Fruit fly (Drosophila melanogaster) whole organism, embryonic: ENCODE data around the gene Polr1D.

Source experiments
- Antp ChIP-seq: fragments of 200-800 bp; sonication (Bioruptor generic); optimal IDR thresholded peaks from 3 replicates; lab custom pipeline; 2016; ENCODE audit warnings: missing biosample characterization, missing genetic modification characterization
- C15 ChIP-seq: fragments of 200-800 bp; sonication (Bioruptor generic); IDR thresholded peaks from 3 replicates; pipeline ENCODE4 v1.3.6; 2022; ENCODE audit warnings: missing biosample characterization, missing genetic modification characterization
- CG10543 ChIP-seq: fragments of 200-800 bp; sonication (Bioruptor generic); optimal IDR thresholded peaks from 3 replicates; lab custom pipeline; 2017; ENCODE audit warnings: missing biosample characterization, mild to moderate bottlenecking, missing genetic modification characterization, moderate library complexity
- CG14441 ChIP-seq: fragments of 200-800 bp; sonication (Bioruptor generic); IDR thresholded peaks from 2 replicates; pipeline ENCODE4 v1.3.6; 2022; ENCODE audit warnings: missing biosample characterization, missing genetic modification characterization
- CG14965 ChIP-seq: fragments of 200-800 bp; sonication (Bioruptor generic); optimal IDR thresholded peaks from 2 replicates; lab custom pipeline; 2016; ENCODE audit warnings: missing biosample characterization, missing genetic modification characterization, borderline replicate concordance
- CG15011 ChIP-seq: fragments of 200-800 bp; sonication (Bioruptor generic); optimal IDR thresholded peaks from 3 replicates; lab custom pipeline; 2018; ENCODE audit warnings: missing biosample characterization, mild to moderate bottlenecking, missing genetic modification characterization
- CG15601 ChIP-seq: fragments of 200-800 bp; sonication (Bioruptor generic); optimal IDR thresholded peaks from 3 replicates; lab custom pipeline; 2019; ENCODE audit warnings: missing biosample characterization, mild to moderate bottlenecking, missing genetic modification characterization, moderate library complexity
- CG18599 ChIP-seq: fragments of 200-800 bp; sonication (Bioruptor generic); optimal IDR thresholded peaks from 3 replicates; lab custom pipeline; 2017; ENCODE audit warnings: missing biosample characterization, missing genetic modification characterization, mild to moderate bottlenecking, moderate library complexity, missing genetic modification reagents
- CG2116 ChIP-seq: fragments of 200-800 bp; sonication (Bioruptor generic); optimal IDR thresholded peaks from 3 replicates; lab custom pipeline; 2018; ENCODE audit warnings: missing biosample characterization, mild to moderate bottlenecking, missing genetic modification characterization
- CG2202 ChIP-seq: fragments of 200-800 bp; sonication (Bioruptor generic); optimal IDR thresholded peaks from 2 replicates; lab custom pipeline; 2018; ENCODE audit warnings: missing biosample characterization, mild to moderate bottlenecking, missing genetic modification characterization
- CG43689 ChIP-seq: fragments of 200-800 bp; sonication (Bioruptor generic); IDR thresholded peaks from 2 replicates; pipeline ENCODE4 v1.3.6; 2022; ENCODE audit warnings: missing biosample characterization, missing genetic modification characterization
- CG4617 ChIP-seq: fragments of 200-800 bp; sonication (Bioruptor generic); optimal IDR thresholded peaks from 3 replicates; lab custom pipeline; 2016; ENCODE audit warnings: missing biosample characterization, missing genetic modification characterization, borderline replicate concordance
- CG4854 ChIP-seq: fragments of 200-800 bp; sonication (Bioruptor generic); optimal IDR thresholded peaks from 2 replicates; lab custom pipeline; 2016; ENCODE audit warnings: missing biosample characterization, missing genetic modification characterization, inconsistent platforms
- CG6175 ChIP-seq: fragments of 200-800 bp; sonication (Bioruptor generic); IDR thresholded peaks from 3 replicates; pipeline ENCODE4 v1.3.6; 2022; ENCODE audit warnings: missing biosample characterization, missing genetic modification characterization
- CG7987 ChIP-seq: fragments of 200-800 bp; sonication (Bioruptor generic); optimal IDR thresholded peaks from 2 replicates; lab custom pipeline; 2018; ENCODE audit warnings: missing biosample characterization, mild to moderate bottlenecking, missing genetic modification characterization, moderate library complexity
- CG8359 ChIP-seq: fragments of 200-800 bp; sonication (Bioruptor generic); optimal IDR thresholded peaks from 2 replicates; lab custom pipeline; 2017; ENCODE audit warnings: missing biosample characterization, mild to moderate bottlenecking, missing genetic modification characterization, borderline replicate concordance
- CG8924 ChIP-seq: fragments of 200-800 bp; optimal IDR thresholded peaks from 3 replicates; lab custom pipeline; 2019; ENCODE audit warnings: missing biosample characterization, mild to moderate bottlenecking, missing genetic modification characterization, moderate library complexity
- CG8944 ChIP-seq: fragments of 200-800 bp; sonication (Bioruptor generic); optimal IDR thresholded peaks from 3 replicates; lab custom pipeline; 2016; ENCODE audit warnings: missing biosample characterization, missing genetic modification characterization
- Camta ChIP-seq: fragments of 200-800 bp; sonication (Bioruptor generic); optimal IDR thresholded peaks from 2 replicates; lab custom pipeline; 2016; ENCODE audit warnings: missing biosample characterization, missing genetic modification characterization
- D19B ChIP-seq: fragments of 200-800 bp; sonication (Bioruptor generic); optimal IDR thresholded peaks from 2 replicates; lab custom pipeline; 2017; ENCODE audit warnings: missing biosample characterization, mild to moderate bottlenecking, missing genetic modification characterization
- Deaf1 ChIP-seq: fragments of 200-800 bp; optimal IDR thresholded peaks from 3 replicates; lab custom pipeline; 2019; ENCODE audit warnings: missing biosample characterization, mild to moderate bottlenecking, missing genetic modification characterization, moderate library complexity
- Doc2 ChIP-seq: fragments of 200-800 bp; sonication (Bioruptor generic); IDR thresholded peaks from 2 replicates; pipeline ENCODE4 v1.3.6; 2022; ENCODE audit warnings: missing biosample characterization, missing genetic modification characterization
- Fer2 ChIP-seq: fragments of 200-800 bp; sonication (Bioruptor generic); optimal IDR thresholded peaks from 2 replicates; lab custom pipeline; 2018; ENCODE audit warnings: missing biosample characterization, mild to moderate bottlenecking, missing genetic modification characterization, moderate library complexity
- HLH54F ChIP-seq: fragments of 200-800 bp; sonication (Bioruptor generic); optimal IDR thresholded peaks from 3 replicates; lab custom pipeline; 2016; ENCODE audit warnings: missing biosample characterization, missing genetic modification characterization
- HLHmδ ChIP-seq: fragments of 200-800 bp; sonication (Bioruptor generic); optimal IDR thresholded peaks from 2 replicates; lab custom pipeline; 2018; ENCODE audit warnings: missing biosample characterization, mild to moderate bottlenecking, missing genetic modification characterization, moderate library complexity
- HmgD ChIP-seq: fragments of 200-800 bp; sonication (Bioruptor generic); optimal IDR thresholded peaks from 3 replicates; lab custom pipeline; 2016; ENCODE audit warnings: missing biosample characterization, missing genetic modification characterization
- Hmr ChIP-seq: fragments of 200-800 bp; sonication (Bioruptor generic); optimal IDR thresholded peaks from 3 replicates; lab custom pipeline; 2017; ENCODE audit warnings: mild to moderate bottlenecking, missing biosample characterization, missing genetic modification reagents, missing genetic modification characterization
- Hsf ChIP-seq: fragments of 200-800 bp; sonication (Bioruptor generic); optimal IDR thresholded peaks from 3 replicates; lab custom pipeline; 2016; ENCODE audit warnings: missing biosample characterization, missing genetic modification characterization
- Max ChIP-seq: fragments of 200-800 bp; sonication (Bioruptor generic); optimal IDR thresholded peaks from 2 replicates; lab custom pipeline; 2016; ENCODE audit warnings: missing biosample characterization, mild to moderate bottlenecking, missing genetic modification characterization
- Myb ChIP-seq: fragments of 200-800 bp; sonication (Bioruptor generic); optimal IDR thresholded peaks from 2 replicates; lab custom pipeline; 2016; ENCODE audit warnings: missing biosample characterization, missing genetic modification characterization
- PHDP ChIP-seq: fragments of 200-800 bp; sonication (Bioruptor generic); optimal IDR thresholded peaks from 3 replicates; lab custom pipeline; 2018; ENCODE audit warnings: missing biosample characterization, mild to moderate bottlenecking, missing genetic modification characterization, moderate library complexity
- Ravus ChIP-seq: fragments of 200-800 bp; sonication (Bioruptor generic); IDR thresholded peaks from 2 replicates; pipeline ENCODE4 v1.3.6; 2022; ENCODE audit warnings: missing biosample characterization, missing genetic modification characterization
- Rfx ChIP-seq: fragments of 200-800 bp; sonication (Bioruptor generic); IDR thresholded peaks from 2 replicates; pipeline ENCODE4 v1.3.6; 2022; ENCODE audit warnings: missing biosample characterization, missing genetic modification characterization
- Sox100B ChIP-seq: fragments of 200-800 bp; sonication (Bioruptor generic); optimal IDR thresholded peaks from 3 replicates; lab custom pipeline; 2018; ENCODE audit warnings: missing biosample characterization, mild to moderate bottlenecking, missing genetic modification characterization
- Ssrp ChIP-seq: fragments of 200-800 bp; sonication (Bioruptor generic); optimal IDR thresholded peaks from 2 replicates; lab custom pipeline; 2018; ENCODE audit warnings: missing biosample characterization, mild to moderate bottlenecking, missing genetic modification characterization, moderate library complexity
- Vsx1 ChIP-seq: fragments of 200-800 bp; sonication (Bioruptor generic); optimal IDR thresholded peaks from 2 replicates; lab custom pipeline; 2017; ENCODE audit warnings: missing biosample characterization, mild to moderate bottlenecking, missing genetic modification characterization, missing genetic modification reagents
- ap ChIP-seq: fragments of 200-800 bp; sonication (Bioruptor generic); IDR thresholded peaks from 2 replicates; pipeline ENCODE4 v1.3.6; 2022; ENCODE audit warnings: missing biosample characterization, missing genetic modification characterization
- chn ChIP-seq: fragments of 200-800 bp; sonication (Bioruptor generic); optimal IDR thresholded peaks from 2 replicates; lab custom pipeline; 2016; ENCODE audit warnings: missing biosample characterization, missing genetic modification characterization
- esg ChIP-seq: fragments of 200-800 bp; sonication (Bioruptor generic); conservative IDR thresholded peaks from 2 replicates; pipeline ENCODE4 v1.3.6; 2022; ENCODE audit warnings: missing biosample characterization, missing genetic modification characterization
- fd96Cb ChIP-seq: fragments of 200-800 bp; sonication (Bioruptor generic); optimal IDR thresholded peaks from 2 replicates; lab custom pipeline; 2018; ENCODE audit warnings: missing biosample characterization, mild to moderate bottlenecking, missing genetic modification characterization, moderate library complexity
- gce ChIP-seq: fragments of 200-800 bp; sonication (Bioruptor generic); IDR thresholded peaks from 3 replicates; pipeline ENCODE4 v1.3.6; 2022; ENCODE audit warnings: missing biosample characterization, missing genetic modification characterization
- h ChIP-seq: fragments of >200 bp; optimal IDR thresholded peaks from 2 replicates; lab custom pipeline; 2017
- hbn ChIP-seq: fragments of 200-800 bp; sonication (Bioruptor generic); IDR thresholded peaks from 2 replicates; pipeline ENCODE4 v1.3.6; 2022; ENCODE audit warnings: missing biosample characterization, missing genetic modification characterization; ENCODE audit not compliant: partially characterized antibody
- kah ChIP-seq: fragments of 200-800 bp; sonication (Bioruptor generic); optimal IDR thresholded peaks from 2 replicates; lab custom pipeline; 2018; ENCODE audit warnings: missing biosample characterization, mild to moderate bottlenecking, missing genetic modification characterization
- kay ChIP-seq: fragments of 200-800 bp; sonication (Bioruptor generic); optimal IDR thresholded peaks from 2 replicates; lab custom pipeline; 2016; ENCODE audit warnings: missing biosample characterization, missing genetic modification characterization
- lab ChIP-seq: fragments of 200-800 bp; sonication (Bioruptor generic); optimal IDR thresholded peaks from 3 replicates; lab custom pipeline; 2017; ENCODE audit warnings: missing biosample characterization, missing genetic modification characterization, mild to moderate bottlenecking, moderate library complexity, missing genetic modification reagents
- mam ChIP-seq: fragments of 200-800 bp; sonication (Bioruptor generic); optimal IDR thresholded peaks from 3 replicates; lab custom pipeline; 2016; ENCODE audit warnings: missing biosample characterization, missing genetic modification characterization
- mirr ChIP-seq: fragments of 200-800 bp; sonication (Bioruptor generic); optimal IDR thresholded peaks from 3 replicates; lab custom pipeline; 2018; ENCODE audit warnings: missing biosample characterization, mild to moderate bottlenecking, missing genetic modification characterization
- ranshi ChIP-seq: fragments of 200-800 bp; sonication (Bioruptor generic); IDR thresholded peaks from 2 replicates; pipeline ENCODE4 v1.3.6; 2022; ENCODE audit warnings: missing biosample characterization, missing genetic modification characterization
- seq ChIP-seq: fragments of 200-800 bp; sonication (Bioruptor generic); IDR thresholded peaks from 2 replicates; pipeline ENCODE4 v1.3.6; 2022; ENCODE audit warnings: missing biosample characterization, missing genetic modification characterization
- vvl ChIP-seq: fragments of 200-800 bp; sonication (Bioruptor generic); IDR thresholded peaks from 2 replicates; pipeline ENCODE4 v1.3.6; 2022; ENCODE audit warnings: missing biosample characterization, missing genetic modification characterization
- yki ChIP-seq: fragments of >200 bp; optimal IDR thresholded peaks from 3 replicates; lab custom pipeline; 2018
- zfh2 ChIP-seq: fragments of 200-800 bp; sonication (Bioruptor generic); optimal IDR thresholded peaks from 2 replicates; lab custom pipeline; 2016; ENCODE audit warnings: missing biosample characterization, missing genetic modification characterization

Polr1D gene

dm6 chr2L:19140984-19141262 lies 5.9 kb upstream of the Polr1D start (continued):
- TF ChIP-seq D19B: peak; percentile 19
- no peak for TF ChIP-seq kah
- no peak for TF ChIP-seq ap (GFP tag; lab: Robert Waterston, UW)
- peak; percentile 68 for TF ChIP-seq CG18599 (GFP tag; lab: Kevin White, UChicago)
- peak; percentile 65 for TF ChIP-seq Rfx (GFP tag; lab: Robert Waterston, UW)
- peak; percentile 64 for TF ChIP-seq ranshi (GFP tag; lab: Robert Waterston, UW)
- TF ChIP-seq vvl (GFP tag; lab: Robert Waterston, UW): peak; percentile 24; the same call in 1 of the 2 replicates
- no peak for TF ChIP-seq chn (GFP tag; lab: Kevin White, UChicago)
- no peak for TF ChIP-seq Ravus
- peak; percentile 29 for TF ChIP-seq HLH54F
- TF ChIP-seq Hmr: peak; percentile 52
- no peak for TF ChIP-seq CG8944 (GFP tag; lab: Kevin White, UChicago)
- TF ChIP-seq lab (GFP tag; lab: Kevin White, UChicago): peak; percentile 59
- TF ChIP-seq CG43689: no peak
- TF ChIP-seq Myb (GFP tag; lab: Kevin White, UChicago): peak; percentile 8
- TF ChIP-seq yki: no peak
- TF ChIP-seq seq (GFP tag; lab: Robert Waterston, UW): peak; percentile 60
- no peak for TF ChIP-seq CG4617 (GFP tag; lab: Kevin White, UChicago)
- TF ChIP-seq PHDP (tag; lab: Kevin White, UChicago): peak; percentile 26
- TF ChIP-seq kay: no peak
- no peak; the same call in 1 of the 2 replicates for TF ChIP-seq CG14441 (GFP tag; lab: Robert Waterston, UW)
- TF ChIP-seq CG10543 (GFP tag; lab: Kevin White, UChicago): no peak
- TF ChIP-seq Fer2 (tag; lab: Kevin White, UChicago): no peak
- no peak for TF ChIP-seq h (lab: Kevin White, UChicago)
- no peak for TF ChIP-seq gce (GFP tag; lab: Robert Waterston, UW)
- TF ChIP-seq Vsx1 (GFP tag; lab: Kevin White, UChicago): no peak
- TF ChIP-seq Camta (GFP tag; lab: Kevin White, UChicago): no peak
- TF ChIP-seq mam (GFP tag; lab: Kevin White, UChicago): no peak
- TF ChIP-seq CG4854 (GFP tag; lab: Kevin White, UChicago): peak; percentile 32
- no peak for TF ChIP-seq mirr (GFP tag; lab: Kevin White, UChicago)
- peak; percentile 27 for TF ChIP-seq Max (GFP tag; lab: Kevin White, UChicago)
- TF ChIP-seq CG8924 (tag; lab: Kevin White, UChicago): peak; percentile 42
- no peak for TF ChIP-seq CG2202 (tag; lab: Kevin White, UChicago)
- no peak for TF ChIP-seq CG15011
- peak; percentile 44 for TF ChIP-seq Hsf
- no peak for TF ChIP-seq Sox100B (GFP tag; lab: Kevin White, UChicago)
- TF ChIP-seq zfh2 (GFP tag; lab: Kevin White, UChicago): peak; percentile 61
- no peak for TF ChIP-seq CG8359 (GFP tag; lab: Kevin White, UChicago)
- no peak for TF ChIP-seq CG14965 (GFP tag; lab: Kevin White, UChicago)
- TF ChIP-seq fd96Cb (tag; lab: Kevin White, UChicago): no peak
- TF ChIP-seq Antp (GFP tag; lab: Kevin White, UChicago): no peak
- no peak for TF ChIP-seq CG7987 (GFP tag; lab: Kevin White, UChicago)
- no peak for TF ChIP-seq CG2116 (GFP tag; lab: Kevin White, UChicago)
- TF ChIP-seq CG6175 (GFP tag; lab: Robert Waterston, UW): no peak
- TF ChIP-seq hbn (GFP tag; lab: Robert Waterston, UW): no peak
- peak; percentile 27; the same call in 1 of the 2 replicates for TF ChIP-seq esg (GFP tag; lab: Robert Waterston, UW)
- no peak for TF ChIP-seq Deaf1 (tag; lab: Kevin White, UChicago)
- TF ChIP-seq C15: no peak
- no peak for TF ChIP-seq HmgD
- no peak for TF ChIP-seq CG15601
- no peak for TF ChIP-seq HLHmδ
- no peak for TF ChIP-seq Ssrp
- TF ChIP-seq Doc2 (GFP tag; lab: Robert Waterston, UW): no peak
